Worm (Caenorhabditis elegans) whole organism, L4 larva: ENCODE measurements around the gene irld-49.

Experiments
- F26F4.8 ChIP-seq: fragments of 200-800 bp; sonication (Bioruptor generic); conservative IDR thresholded peaks from 2 replicates; pipeline ENCODE4 v1.3.6; 2022; ENCODE audit warnings: missing genetic modification characterization, missing compliant biosample characterization
- F44E2.7 ChIP-seq: fragments of 200-800 bp; sonication (Bioruptor generic); IDR thresholded peaks from 2 replicates; pipeline ENCODE4 v2.1.2; 2022; ENCODE audit warnings: missing genetic modification characterization, missing compliant biosample characterization
- T26A8.4 ChIP-seq: fragments of 200-800 bp; sonication (Bioruptor generic); IDR thresholded peaks from 2 replicates; pipeline ENCODE4 v1.3.6; 2022; ENCODE audit warnings: missing genetic modification characterization, missing compliant biosample characterization
- aha-1 ChIP-seq: fragments of 150-350 bp; peaks from one replicate; lab custom pipeline; 2014; ENCODE audit warnings: missing biosample characterization, missing genetic modification characterization
- ama-1 ChIP-seq: fragments of 150-350 bp; optimal IDR thresholded peaks from 2 replicates; lab custom pipeline; 2014; ENCODE audit warnings: inconsistent platforms, mixed read lengths
- arid-1 ChIP-seq: fragments of 200-800 bp; sonication (Bioruptor generic); conservative IDR thresholded peaks from 2 replicates; pipeline ENCODE4 v1.3.6; 2022; ENCODE audit warnings: missing genetic modification reagents, missing genetic modification characterization, missing compliant biosample characterization
- ceh-20 ChIP-seq: fragments of 200-800 bp; sonication (Bioruptor generic); IDR thresholded peaks from 2 replicates; pipeline ENCODE4 v1.3.6; 2022; ENCODE audit warnings: missing genetic modification reagents, missing genetic modification characterization, missing compliant biosample characterization
- ceh-32 ChIP-seq: sonication (generic microtip); optimal IDR thresholded peaks from 2 replicates; lab custom pipeline; 2016; ENCODE audit warnings: mild to moderate bottlenecking, missing genetic modification characterization, missing compliant biosample characterization; ENCODE audit not compliant: poor library complexity
- ceh-62 ChIP-seq: sonication (generic microtip); optimal IDR thresholded peaks from 2 replicates; lab custom pipeline; 2017; ENCODE audit warnings: missing biosample characterization, missing genetic modification characterization
- ctbp-1 ChIP-seq: fragments of 200-800 bp; sonication (Bioruptor generic); IDR thresholded peaks from 2 replicates; pipeline ENCODE4 v1.3.6; 2022; ENCODE audit warnings: missing genetic modification reagents, missing genetic modification characterization, missing compliant biosample characterization
- daf-16 ChIP-seq, 3 experiments: sonication (generic microtip); optimal IDR thresholded peaks; 2 replicates each; lab custom pipeline; 2016 to 2017; ENCODE audit warnings: missing genetic modification characterization in 3 of 3, missing genetic modification reagents in 3 of 3, mild to moderate bottlenecking in 2 of 3, missing compliant biosample characterization in 2 of 3, missing biosample characterization in 1 of 3, moderate library complexity in 1 of 3
- daf-19 ChIP-seq: fragments of 200-800 bp; sonication (Bioruptor generic); conservative IDR thresholded peaks from 2 replicates; pipeline ENCODE4 v1.3.6; 2022; ENCODE audit warnings: missing genetic modification characterization, missing compliant biosample characterization
- dmd-6 ChIP-seq: fragments of 200-800 bp; sonication (Bioruptor generic); IDR thresholded peaks from 2 replicates; pipeline ENCODE4 v1.3.6; 2022; ENCODE audit warnings: missing genetic modification reagents, missing genetic modification characterization, missing compliant biosample characterization
- dmd-9 ChIP-seq: fragments of 200-800 bp; sonication (Bioruptor generic); IDR thresholded peaks from 2 replicates; pipeline ENCODE4 v1.3.6; 2022; ENCODE audit warnings: missing genetic modification reagents, missing genetic modification characterization, missing compliant biosample characterization
- dve-1 ChIP-seq: sonication (generic microtip); optimal IDR thresholded peaks from 2 replicates; lab custom pipeline; 2017; ENCODE audit warnings: antibody characterized with exemption, mild to moderate bottlenecking, missing genetic modification characterization, missing compliant biosample characterization; ENCODE audit not compliant: insufficient read depth
- egl-43 ChIP-seq: fragments of 200-800 bp; sonication (Bioruptor generic); IDR thresholded peaks from 2 replicates; pipeline ENCODE4 v1.3.6; 2022; ENCODE audit warnings: missing genetic modification reagents, missing genetic modification characterization, missing compliant biosample characterization
- fkh-10 ChIP-seq: fragments of 150-350 bp; optimal IDR thresholded peaks from 2 replicates; lab custom pipeline; 2014; ENCODE audit warnings: missing biosample characterization, missing genetic modification reagents, missing genetic modification characterization
- hlh-30 ChIP-seq: sonication (generic microtip); optimal IDR thresholded peaks from 2 replicates; lab custom pipeline; 2017; ENCODE audit warnings: antibody characterized with exemption, mild to moderate bottlenecking, missing genetic modification characterization, missing compliant biosample characterization; ENCODE audit not compliant: insufficient read depth
- hmg-1.1 ChIP-seq: fragments of 200-800 bp; sonication (Bioruptor generic); IDR thresholded peaks from 2 replicates; pipeline ENCODE4 v1.3.6; 2022; ENCODE audit warnings: missing genetic modification reagents, missing genetic modification characterization, missing compliant biosample characterization
- lin-1 ChIP-seq: fragments of 200-800 bp; sonication (Bioruptor generic); IDR thresholded peaks from 2 replicates; pipeline ENCODE4 v1.3.6; 2022; ENCODE audit warnings: missing genetic modification reagents, missing genetic modification characterization, missing compliant biosample characterization
- lir-3 ChIP-seq: sonication (generic microtip); optimal IDR thresholded peaks from 2 replicates; lab custom pipeline; 2016; ENCODE audit warnings: mild to moderate bottlenecking, missing genetic modification characterization, missing compliant biosample characterization
- mdl-1 ChIP-seq, 2 experiments: fragments of 150-350 bp in 1 of 2; sonication (generic microtip) in 1 of 2; optimal IDR thresholded peaks; 2 replicates each; lab custom pipeline; 2014 to 2017; ENCODE audit warnings: missing biosample characterization in 2 of 2, missing genetic modification characterization in 2 of 2
- mep-1 ChIP-seq: fragments of 150-350 bp; sonication (generic microtip); optimal IDR thresholded peaks from 3 replicates; lab custom pipeline; 2014; ENCODE audit warnings: missing biosample characterization, missing genetic modification characterization
- mxl-2 ChIP-seq: fragments of 200-800 bp; sonication (Bioruptor generic); conservative IDR thresholded peaks from 2 replicates; pipeline ENCODE4 v1.3.6; 2022; ENCODE audit warnings: missing genetic modification reagents, missing genetic modification characterization, missing compliant biosample characterization
- mxl-3 ChIP-seq: fragments of 200-800 bp; sonication (Bioruptor generic); optimal IDR thresholded peaks from 2 replicates; lab custom pipeline; 2018; ENCODE audit warnings: mild to moderate bottlenecking, missing genetic modification characterization, missing compliant biosample characterization
- nhr-102 ChIP-seq: sonication (generic microtip); optimal IDR thresholded peaks from 2 replicates; lab custom pipeline; 2016; ENCODE audit warnings: mild to moderate bottlenecking, missing genetic modification characterization, moderate library complexity, missing compliant biosample characterization
- nhr-11 ChIP-seq: fragments of 150-350 bp; optimal IDR thresholded peaks from 2 replicates; lab custom pipeline; 2014; ENCODE audit warnings: missing biosample characterization, missing genetic modification characterization
- nhr-42 ChIP-seq: fragments of 200-800 bp; sonication (Bioruptor generic); IDR thresholded peaks from 2 replicates; pipeline ENCODE4 v1.3.6; 2022; ENCODE audit warnings: missing genetic modification characterization, missing compliant biosample characterization
- nhr-48 ChIP-seq: sonication (generic microtip); optimal IDR thresholded peaks from 2 replicates; lab custom pipeline; 2016; ENCODE audit warnings: mild to moderate bottlenecking, missing genetic modification characterization, missing compliant biosample characterization
- nhr-76 ChIP-seq: fragments of 150-350 bp; optimal IDR thresholded peaks from 2 replicates; lab custom pipeline; 2014; ENCODE audit warnings: missing biosample characterization, missing genetic modification characterization
- nhr-77 ChIP-seq: fragments of 150-350 bp; optimal IDR thresholded peaks from 2 replicates; lab custom pipeline; 2014; ENCODE audit warnings: missing biosample characterization, missing genetic modification characterization
- pha-4 ChIP-seq, 2 experiments: fragments of 150-350 bp in 1 of 2; fragments of 200-800 bp in 1 of 2; sonication (Bioruptor generic) in 1 of 2; IDR thresholded peaks in 1 of 2; optimal IDR thresholded peaks in 1 of 2; 2 replicates each; pipeline versions ENCODE4 v1.3.6 to Lab custom; 2014 to 2022; ENCODE audit warnings: missing genetic modification characterization in 2 of 2, missing genetic modification reagents in 2 of 2, missing biosample characterization in 1 of 2, missing compliant biosample characterization in 1 of 2
- php-3 ChIP-seq: fragments of 200-800 bp; sonication (Bioruptor generic); IDR thresholded peaks from 2 replicates; pipeline ENCODE4 v1.3.6; 2022; ENCODE audit warnings: missing genetic modification reagents, missing genetic modification characterization, missing compliant biosample characterization
- rbr-2 ChIP-seq: sonication (generic microtip); optimal IDR thresholded peaks from 2 replicates; lab custom pipeline; 2016; ENCODE audit warnings: missing genotype, missing genetic modification characterization, missing compliant biosample characterization
- sdz-12 ChIP-seq: fragments of 200-800 bp; sonication (Bioruptor generic); optimal IDR thresholded peaks from 2 replicates; lab custom pipeline; 2018; ENCODE audit warnings: mild to moderate bottlenecking, missing genetic modification characterization, missing compliant biosample characterization
- set-16 ChIP-seq: fragments of 200-800 bp; sonication (Bioruptor generic); IDR thresholded peaks from 2 replicates; pipeline ENCODE4 v1.3.6; 2022; ENCODE audit warnings: missing genetic modification reagents, missing genetic modification characterization, missing compliant biosample characterization
- skn-1 ChIP-seq: fragments of 150-350 bp; optimal IDR thresholded peaks from 2 replicates; lab custom pipeline; 2014; ENCODE audit warnings: missing biosample characterization, missing genetic modification characterization
- snpc-1.2 ChIP-seq: fragments of 200-800 bp; sonication (Bioruptor generic); IDR thresholded peaks from 2 replicates; pipeline ENCODE4 v1.3.6; 2022; ENCODE audit warnings: missing genetic modification reagents, missing genetic modification characterization, missing compliant biosample characterization
- snpc-4 ChIP-seq: fragments of 150-350 bp; optimal IDR thresholded peaks from 2 replicates; lab custom pipeline; 2014; ENCODE audit warnings: missing biosample characterization, missing genetic modification characterization
- spr-1 ChIP-seq: sonication (generic microtip); optimal IDR thresholded peaks from 2 replicates; lab custom pipeline; 2016; ENCODE audit warnings: mild to moderate bottlenecking, missing genetic modification characterization, missing compliant biosample characterization
- spr-3 ChIP-seq: fragments of 200-800 bp; sonication (Bioruptor generic); optimal IDR thresholded peaks from 2 replicates; lab custom pipeline; 2018; ENCODE audit warnings: mild to moderate bottlenecking, missing genetic modification characterization, missing compliant biosample characterization
- unc-62 ChIP-seq, 3 experiments: fragments of 150-350 bp in 1 of 3; sonication (generic microtip); optimal IDR thresholded peaks in 2 of 3; peaks in 1 of 3; 1 replicate in 1 of 3; 2 replicates in 2 of 3; lab custom pipeline; 2014 to 2017; ENCODE audit warnings: missing biosample characterization in 3 of 3, missing genetic modification characterization in 3 of 3, missing genetic modification reagents in 3 of 3, missing genotype in 1 of 3
- vab-7 ChIP-seq: fragments of 200-800 bp; sonication (Bioruptor generic); IDR thresholded peaks from 2 replicates; pipeline ENCODE4 v1.3.6; 2022; ENCODE audit warnings: missing genetic modification reagents, missing genetic modification characterization, missing compliant biosample characterization
- zfp-2 ChIP-seq: sonication (generic microtip); optimal IDR thresholded peaks from 2 replicates; lab custom pipeline; 2016; ENCODE audit warnings: mild to moderate bottlenecking, missing genetic modification characterization, missing compliant biosample characterization
- zip-2 ChIP-seq: fragments of 150-350 bp; optimal IDR thresholded peaks from 2 replicates; lab custom pipeline; 2014; ENCODE audit warnings: missing biosample characterization, missing genetic modification characterization

The irld-49 gene

ce11 chrII:2975561-2976230 is 31.7 kb downstream of the irld-49 start (continued):
- TF ChIP-seq daf-16 (GFP tag; optimal IDR thresholded peaks at IDR 0.05; lab: Kevin White, UChicago) (no peak), daf-16 (tag; optimal IDR thresholded peaks at IDR 0.05; lab: Kevin White, UChicago) (peak; percentile 84), pha-4 (GFP tag; IDR thresholded peaks at IDR 0.05; lab: Robert Waterston, UW) (no peak), pha-4 (tag; optimal IDR thresholded peaks at IDR 0.05; lab: Kevin White, UChicago) (no peak), ceh-32 (tag; lab: Kevin White, UChicago) (no peak), F26F4.8 (GFP tag; lab: Robert Waterston, UW) (no peak), F44E2.7 (GFP tag; lab: Robert Waterston, UW) (no peak), snpc-1.2 (GFP tag; lab: Robert Waterston, UW) (no peak), vab-7 (GFP tag; lab: Robert Waterston, UW) (no peak)
- TF ChIP-seq, all 104 proteins: peak for 19

ce11 chrII:2976597-2976996 is 32.6 kb downstream of the irld-49 start, which contains the start of gene nhr-88:
TSS of gene nhr-88 (plus strand) at chrII:2976639.
- TF ChIP-seq T26A8.4 (GFP tag; lab: Robert Waterston, UW) (peak; percentile 43; the same call in 1 of the 2 replicates), arid-1 (no peak), vab-7 (GFP tag; lab: Robert Waterston, UW) (peak; percentile 51; the same call in 1 of the 2 replicates), mep-1 (tag; lab: Kevin White, UChicago) (peak; percentile 45), nhr-77 (tag; lab: Kevin White, UChicago) (no peak), ctbp-1 (0 out of 2 replicates have a peak, but pooled peaks have one; percentile 45), mdl-1 (tag; optimal IDR thresholded peaks at IDR 0.05; lab: Kevin White, UChicago) (peak in 1 of 2 experiments; percentile 4), egl-43 (GFP tag; lab: Robert Waterston, UW) (0 out of 2 replicates have a peak, but pooled peaks have one; percentile 70), nhr-76 (tag; lab: Kevin White, UChicago) (no peak), unc-62 (GFP tag; optimal IDR thresholded peaks at IDR 0.05 in 1 of 2; lab: Kevin White, UChicago) (peak in 1 of 2 experiments; percentile 43), unc-62 (tag; optimal IDR thresholded peaks at IDR 0.05; lab: Kevin White, UChicago) (no peak), ama-1 (peak; percentile 62), daf-19 (no peak), spr-3 (GFP tag; lab: Kevin White, UChicago) (peak; percentile 8), zip-2 (no peak), ceh-62 (tag; lab: Kevin White, UChicago) (no peak), nhr-48 (tag; lab: Kevin White, UChicago) (peak; percentile 2), snpc-4 (tag; lab: Kevin White, UChicago) (no peak), ceh-20 (peak; percentile 26; the same call in 1 of the 2 replicates), nhr-11 (tag; lab: Kevin White, UChicago) (no peak), mxl-2 (GFP tag; lab: Robert Waterston, UW) (no peak), rbr-2 (tag; lab: Kevin White, UChicago) (peak; percentile 39), fkh-10 (GFP tag; lab: Kevin White, UChicago) (peak; percentile 69), php-3 (GFP tag; lab: Robert Waterston, UW) (no peak), spr-1 (tag; lab: Kevin White, UChicago) (no peak), dmd-6 (GFP tag; lab: Robert Waterston, UW) (peak; percentile 14; the same call in 1 of the 2 replicates), aha-1 (no peak), lir-3 (tag; lab: Kevin White, UChicago) (no peak), nhr-42 (0 out of 2 replicates have a peak, but pooled peaks have one; percentile 9), nhr-102 (no peak), skn-1 (tag; lab: Kevin White, UChicago) (no peak), sdz-12 (peak; percentile 47), set-16 (GFP tag; lab: Robert Waterston, UW) (peak; percentile 13; the same call in 1 of the 2 replicates), mxl-3 (GFP tag; lab: Kevin White, UChicago) (no peak), hlh-30 (tag; lab: Kevin White, UChicago) (peak; percentile 56), hmg-1.1 (GFP tag; lab: Robert Waterston, UW) (peak; percentile 58), zfp-2 (tag; lab: Kevin White, UChicago) (no peak), dve-1 (tag; lab: Kevin White, UChicago) (peak; percentile 33), dmd-9 (GFP tag; lab: Robert Waterston, UW) (no peak), daf-16 (GFP tag; optimal IDR thresholded peaks at IDR 0.05; lab: Kevin White, UChicago) (no peak), daf-16 (tag; optimal IDR thresholded peaks at IDR 0.05; lab: Kevin White, UChicago) (no peak), lin-1 (no peak)
